Fruit fly (Drosophila melanogaster) whole organism, embryonic: ENCODE data around the gene Or67d.

Experiments used
- Atf3 ChIP-seq: fragments of 200-800 bp; sonication (Bioruptor generic); optimal IDR thresholded peaks from 3 replicates; lab custom pipeline; 2016; ENCODE audit warnings: missing biosample characterization, missing genetic modification characterization
- CG11247 ChIP-seq: fragments of 200-800 bp; sonication (Bioruptor generic); IDR thresholded peaks from 2 replicates; pipeline ENCODE4 v1.3.6; 2022; ENCODE audit warnings: missing biosample characterization, missing genetic modification characterization
- CG34224 ChIP-seq: fragments of 200-800 bp; sonication (Bioruptor generic); IDR thresholded peaks from 3 replicates; pipeline ENCODE4 v1.3.6; 2022; ENCODE audit warnings: missing biosample characterization, missing genetic modification characterization; ENCODE audit not compliant: partially characterized antibody
- CG3995 ChIP-seq: fragments of 200-800 bp; sonication (Bioruptor generic); optimal IDR thresholded peaks from 3 replicates; lab custom pipeline; 2016; ENCODE audit warnings: missing biosample characterization, missing genetic modification characterization
- CG5180 ChIP-seq: fragments of 200-800 bp; sonication (Bioruptor generic); optimal IDR thresholded peaks from 3 replicates; lab custom pipeline; 2017; ENCODE audit warnings: missing biosample characterization, missing genetic modification characterization, mild to moderate bottlenecking, moderate library complexity, missing genetic modification reagents
- Elba2 ChIP-seq: fragments of 200-800 bp; sonication (Bioruptor generic); optimal IDR thresholded peaks from 3 replicates; lab custom pipeline; 2016; ENCODE audit warnings: missing biosample characterization, missing genetic modification characterization
- Fer2 ChIP-seq: fragments of 200-800 bp; sonication (Bioruptor generic); optimal IDR thresholded peaks from 2 replicates; lab custom pipeline; 2018; ENCODE audit warnings: missing biosample characterization, mild to moderate bottlenecking, missing genetic modification characterization, moderate library complexity
- MTF-1 ChIP-seq: fragments of 200-800 bp; sonication (Bioruptor generic); optimal IDR thresholded peaks from 2 replicates; lab custom pipeline; 2018; ENCODE audit warnings: missing biosample characterization, mild to moderate bottlenecking, missing genetic modification characterization, borderline replicate concordance
- Opbp ChIP-seq: fragments of 200-800 bp; sonication (Bioruptor generic); IDR thresholded peaks from 3 replicates; pipeline ENCODE4 v1.3.6; 2022; ENCODE audit warnings: missing biosample characterization, missing genetic modification characterization; ENCODE audit not compliant: partially characterized antibody
- Sry-β ChIP-seq: fragments of 200-800 bp; sonication (Bioruptor generic); optimal IDR thresholded peaks from 2 replicates; lab custom pipeline; 2018; ENCODE audit warnings: missing biosample characterization, mild to moderate bottlenecking, missing genetic modification characterization, moderate library complexity
- eve ChIP-seq, 2 experiments: fragments of >200 bp; optimal IDR thresholded peaks; 2 replicates each; lab custom pipeline; 2017; ENCODE audit warnings: missing biosample characterization in 2 of 2, missing genetic modification characterization in 2 of 2
- nmo ChIP-seq: fragments of 200-800 bp; sonication (Bioruptor generic); optimal IDR thresholded peaks from 2 replicates; lab custom pipeline; 2018; ENCODE audit warnings: missing biosample characterization, mild to moderate bottlenecking, missing genetic modification characterization, moderate library complexity

dm6 chr3L:10247579-10247978, 25.4 kb upstream of the Or67d start:
- no peak for TF ChIP-seq Opbp
- no peak for TF ChIP-seq CG5180 (GFP tag; lab: Kevin White, UChicago)
- TF ChIP-seq Atf3 = no peak
- TF ChIP-seq CG11247 (GFP tag; lab: Robert Waterston, UW) = no peak
- TF ChIP-seq Elba2 = no peak
- TF ChIP-seq CG34224 = no peak
- TF ChIP-seq Sry-β (GFP tag; lab: Kevin White, UChicago) = no peak
- TF ChIP-seq Fer2 (tag; lab: Kevin White, UChicago) = no peak
- TF ChIP-seq nmo (GFP tag; lab: Kevin White, UChicago) = no peak
- TF ChIP-seq eve (GFP tag; optimal IDR thresholded peaks at IDR 0.05; lab: Kevin White, UChicago) = no peak
- TF ChIP-seq MTF-1 (GFP tag; lab: Kevin White, UChicago) = no peak
- no peak for TF ChIP-seq CG3995 (GFP tag; lab: Kevin White, UChicago)
